Worm (Caenorhabditis elegans) whole organism, L4/young adult: Measurements from ENCODE around the gene twk-3.

Experiments
- W03F9.2 ChIP-seq: fragments of 150-350 bp; optimal IDR thresholded peaks from 2 replicates; lab custom pipeline; 2014; ENCODE audit warnings: missing biosample characterization, missing genetic modification characterization
- dao-5 ChIP-seq: sonication (generic microtip); optimal IDR thresholded peaks from 2 replicates; lab custom pipeline; 2016; ENCODE audit warnings: missing genotype, missing genetic modification characterization, moderate library complexity, missing compliant biosample characterization
- him-1 ChIP-seq: sonication (generic microtip); optimal IDR thresholded peaks from 2 replicates; lab custom pipeline; 2016; ENCODE audit warnings: missing genotype, missing genetic modification reagents, missing genetic modification characterization, missing compliant biosample characterization

The twk-3 gene

ce11 chrII:8162120-8162648 lies 50.4 kb downstream of the twk-3 start, which contains the start of the genes emb-27 and rrf-3:
Gene emb-27, minus strand, starts transcription at chrII:8162170.
Gene rrf-3, plus strand, starts transcription at chrII:8162465.
- TF ChIP-seq dao-5 (tag; lab: Kevin White, UChicago) (no peak), him-1 (tag; lab: Kevin White, UChicago) (no peak), W03F9.2 (tag; lab: Kevin White, UChicago) (no peak)

- TF ChIP-seq dao-5 (tag; lab: Kevin White, UChicago), result no peak
Observed at ce11 chrII:8160916-8161315, 51.7 kb downstream of the twk-3 start.
